Fruit fly (Drosophila melanogaster) whole organism, embryonic: Measurements from ENCODE around the gene CG10841.

Experiments
- Adf1 ChIP-seq: fragments of 200-800 bp; sonication (Bioruptor generic); IDR thresholded peaks from 2 replicates; pipeline ENCODE4 v1.3.6; 2022; ENCODE audit warnings: missing biosample characterization, missing genetic modification characterization
- Atf6 ChIP-seq: fragments of 200-800 bp; sonication (Bioruptor generic); IDR thresholded peaks from 2 replicates; pipeline ENCODE4 v1.3.6; 2022; ENCODE audit warnings: missing biosample characterization, missing genetic modification characterization
- Bteb2 ChIP-seq: fragments of 200-800 bp; sonication (Bioruptor generic); optimal IDR thresholded peaks from 2 replicates; lab custom pipeline; 2016; ENCODE audit warnings: missing biosample characterization, missing genetic modification characterization
- CG1024 ChIP-seq: fragments of 200-800 bp; sonication (Bioruptor generic); IDR thresholded peaks from 2 replicates; pipeline ENCODE4 v1.3.6; 2022; ENCODE audit warnings: missing biosample characterization, missing genetic modification characterization
- CG10565 ChIP-seq: fragments of 200-800 bp; sonication (Bioruptor generic); optimal IDR thresholded peaks from 3 replicates; lab custom pipeline; 2016; ENCODE audit warnings: missing biosample characterization, mild to moderate bottlenecking, missing genetic modification characterization
- CG11093 ChIP-seq: fragments of 200-800 bp; sonication (Bioruptor generic); IDR thresholded peaks from 3 replicates; pipeline ENCODE4 v1.3.6; 2022; ENCODE audit warnings: missing biosample characterization, missing genetic modification characterization
- CG11247 ChIP-seq: fragments of 200-800 bp; sonication (Bioruptor generic); IDR thresholded peaks from 2 replicates; pipeline ENCODE4 v1.3.6; 2022; ENCODE audit warnings: missing biosample characterization, missing genetic modification characterization
- CG11695 ChIP-seq: fragments of 200-800 bp; sonication (Bioruptor generic); IDR thresholded peaks from 3 replicates; pipeline ENCODE4 v1.3.6; 2022; ENCODE audit warnings: missing biosample characterization, missing genetic modification characterization
- CG12391 ChIP-seq: fragments of 200-800 bp; sonication (Bioruptor generic); optimal IDR thresholded peaks from 3 replicates; lab custom pipeline; 2018; ENCODE audit warnings: missing biosample characterization, mild to moderate bottlenecking, missing genetic modification characterization, moderate library complexity
- CG17328 ChIP-seq: fragments of 200-800 bp; sonication (Bioruptor generic); IDR thresholded peaks from 2 replicates; pipeline ENCODE4 v1.3.6; 2022; ENCODE audit warnings: missing biosample characterization, missing genetic modification characterization
- CG17359 ChIP-seq: fragments of 200-800 bp; sonication (Bioruptor generic); optimal IDR thresholded peaks from 3 replicates; lab custom pipeline; 2018; ENCODE audit warnings: missing biosample characterization, mild to moderate bottlenecking, missing genetic modification characterization, moderate library complexity
- CG1832 ChIP-seq: fragments of 200-800 bp; sonication (Bioruptor generic); optimal IDR thresholded peaks from 2 replicates; lab custom pipeline; 2017; ENCODE audit warnings: missing biosample characterization, mild to moderate bottlenecking, missing genetic modification characterization, inconsistent platforms
- CG18599 ChIP-seq: fragments of 200-800 bp; sonication (Bioruptor generic); optimal IDR thresholded peaks from 3 replicates; lab custom pipeline; 2017; ENCODE audit warnings: missing biosample characterization, missing genetic modification characterization, mild to moderate bottlenecking, moderate library complexity, missing genetic modification reagents
- CG2116 ChIP-seq: fragments of 200-800 bp; sonication (Bioruptor generic); optimal IDR thresholded peaks from 3 replicates; lab custom pipeline; 2018; ENCODE audit warnings: missing biosample characterization, mild to moderate bottlenecking, missing genetic modification characterization
- CG2199 ChIP-seq: fragments of 200-800 bp; sonication (Bioruptor generic); IDR thresholded peaks from 3 replicates; pipeline ENCODE4 v1.3.6; 2022; ENCODE audit warnings: missing biosample characterization, missing genetic modification characterization
- CG2875 ChIP-seq: fragments of 200-800 bp; sonication (Bioruptor generic); optimal IDR thresholded peaks from 2 replicates; lab custom pipeline; 2017; ENCODE audit warnings: missing biosample characterization, mild to moderate bottlenecking, missing genetic modification characterization, missing genetic modification reagents
- CG3163 ChIP-seq: fragments of 200-800 bp; sonication (Bioruptor generic); optimal IDR thresholded peaks from 3 replicates; lab custom pipeline; 2016; ENCODE audit warnings: missing biosample characterization, missing genetic modification characterization
- CG32532 ChIP-seq: fragments of 200-800 bp; sonication (Bioruptor generic); IDR thresholded peaks from 2 replicates; pipeline ENCODE4 v1.3.6; 2022; ENCODE audit warnings: missing biosample characterization, missing genetic modification characterization
- CG34422 ChIP-seq: fragments of 200-800 bp; sonication (Bioruptor generic); IDR thresholded peaks from 3 replicates; pipeline ENCODE4 v1.3.6; 2022; ENCODE audit warnings: missing biosample characterization, missing genetic modification characterization
- CG9797 ChIP-seq: fragments of 200-800 bp; sonication (Bioruptor generic); optimal IDR thresholded peaks from 3 replicates; lab custom pipeline; 2018; ENCODE audit warnings: missing biosample characterization, mild to moderate bottlenecking, missing genetic modification characterization
- CkIIα-i1 ChIP-seq: fragments of 200-800 bp; sonication (Bioruptor generic); IDR thresholded peaks from 2 replicates; pipeline ENCODE4 v1.3.6; 2022; ENCODE audit warnings: missing biosample characterization, missing genetic modification characterization
- Deaf1 ChIP-seq: fragments of 200-800 bp; optimal IDR thresholded peaks from 3 replicates; lab custom pipeline; 2019; ENCODE audit warnings: missing biosample characterization, mild to moderate bottlenecking, missing genetic modification characterization, moderate library complexity
- Dip2 ChIP-seq: fragments of 200-800 bp; sonication (Bioruptor generic); IDR thresholded peaks from 2 replicates; pipeline ENCODE4 v1.3.6; 2022; ENCODE audit warnings: missing biosample characterization, missing genetic modification characterization
- E2f2 ChIP-seq: fragments of 200-800 bp; sonication (Bioruptor generic); IDR thresholded peaks from 2 replicates; pipeline ENCODE4 v1.3.6; 2022; ENCODE audit warnings: missing biosample characterization, missing genetic modification characterization
- Elba2 ChIP-seq: fragments of 200-800 bp; sonication (Bioruptor generic); optimal IDR thresholded peaks from 3 replicates; lab custom pipeline; 2016; ENCODE audit warnings: missing biosample characterization, missing genetic modification characterization
- HLH4C ChIP-seq: fragments of 200-800 bp; sonication (Bioruptor generic); IDR thresholded peaks from 3 replicates; pipeline ENCODE4 v1.3.6; 2022; ENCODE audit warnings: missing biosample characterization, missing genetic modification characterization; ENCODE audit not compliant: partially characterized antibody
- HLHmδ ChIP-seq: fragments of 200-800 bp; sonication (Bioruptor generic); optimal IDR thresholded peaks from 2 replicates; lab custom pipeline; 2018; ENCODE audit warnings: missing biosample characterization, mild to moderate bottlenecking, missing genetic modification characterization, moderate library complexity
- Hr78 ChIP-seq, 2 experiments: fragments of 200-800 bp in 1 of 2; fragments of >200 bp in 1 of 2; sonication (Bioruptor generic) in 1 of 2; optimal IDR thresholded peaks; 2 replicates each; lab custom pipeline; 2017 to 2019; ENCODE audit warnings: missing biosample characterization in 2 of 2, missing genetic modification characterization in 2 of 2, mild to moderate bottlenecking in 1 of 2, moderate library complexity in 1 of 2
- Jarid2 ChIP-seq: fragments of 200-800 bp; sonication (Bioruptor generic); optimal IDR thresholded peaks from 3 replicates; lab custom pipeline; 2017; ENCODE audit warnings: mild to moderate bottlenecking, missing biosample characterization, missing genetic modification reagents, missing genetic modification characterization
- Lim3 ChIP-seq: fragments of 200-800 bp; sonication (Bioruptor generic); IDR thresholded peaks from 2 replicates; pipeline ENCODE4 v1.3.6; 2022; ENCODE audit warnings: missing biosample characterization, missing genetic modification characterization
- Nf-YA ChIP-seq: fragments of 200-800 bp; sonication (Bioruptor generic); IDR thresholded peaks from 2 replicates; pipeline ENCODE4 v1.3.6; 2022; ENCODE audit warnings: missing biosample characterization, missing genetic modification characterization
- Side ChIP-seq: fragments of 200-800 bp; sonication (Bioruptor generic); optimal IDR thresholded peaks from 2 replicates; lab custom pipeline; 2016; ENCODE audit warnings: missing biosample characterization, missing genetic modification characterization
- Spps ChIP-seq: fragments of 200-800 bp; sonication (Bioruptor generic); optimal IDR thresholded peaks from 2 replicates; lab custom pipeline; 2018; ENCODE audit warnings: missing biosample characterization, mild to moderate bottlenecking, missing genetic modification characterization
- YL-1 ChIP-seq: fragments of 200-800 bp; sonication (Bioruptor generic); optimal IDR thresholded peaks from 3 replicates; lab custom pipeline; 2017; ENCODE audit warnings: missing biosample characterization, mild to moderate bottlenecking, missing genetic modification characterization
- bowl ChIP-seq: fragments of 200-800 bp; sonication (Bioruptor generic); IDR thresholded peaks from 2 replicates; pipeline ENCODE4 v1.3.6; 2022; ENCODE audit warnings: missing biosample characterization, missing genetic modification characterization
- cato ChIP-seq: fragments of 200-800 bp; sonication (Bioruptor generic); optimal IDR thresholded peaks from 2 replicates; lab custom pipeline; 2016; ENCODE audit warnings: missing biosample characterization, missing genetic modification characterization, borderline replicate concordance
- eve ChIP-seq, 2 experiments: fragments of >200 bp; optimal IDR thresholded peaks; 2 replicates each; lab custom pipeline; 2017; ENCODE audit warnings: missing biosample characterization in 2 of 2, missing genetic modification characterization in 2 of 2
- ftz-f1 ChIP-seq: fragments of 200-800 bp; sonication (Bioruptor generic); optimal IDR thresholded peaks from 2 replicates; lab custom pipeline; 2016; ENCODE audit warnings: missing biosample characterization, missing genetic modification characterization
- gce ChIP-seq: fragments of 200-800 bp; sonication (Bioruptor generic); IDR thresholded peaks from 3 replicates; pipeline ENCODE4 v1.3.6; 2022; ENCODE audit warnings: missing biosample characterization, missing genetic modification characterization
- hkb ChIP-seq, 2 experiments: fragments of 200-800 bp in 1 of 2; fragments of >200 bp in 1 of 2; sonication (Bioruptor generic) in 1 of 2; IDR thresholded peaks in 1 of 2; optimal IDR thresholded peaks in 1 of 2; 2 replicates each; pipeline versions ENCODE4 v1.3.6 to Lab custom; 2017 to 2022; ENCODE audit warnings: missing biosample characterization in 1 of 2, missing genetic modification characterization in 1 of 2
- inv ChIP-seq: fragments of 200-800 bp; sonication (Bioruptor generic); IDR thresholded peaks from 2 replicates; pipeline ENCODE4 v1.3.6; 2022; ENCODE audit warnings: missing biosample characterization, missing genetic modification characterization; ENCODE audit not compliant: partially characterized antibody
- jing ChIP-seq: fragments of 200-800 bp; sonication (Bioruptor generic); optimal IDR thresholded peaks from 2 replicates; lab custom pipeline; 2018; ENCODE audit warnings: missing biosample characterization, mild to moderate bottlenecking, missing genetic modification characterization
- kay ChIP-seq: fragments of 200-800 bp; sonication (Bioruptor generic); optimal IDR thresholded peaks from 2 replicates; lab custom pipeline; 2016; ENCODE audit warnings: missing biosample characterization, missing genetic modification characterization
- mam ChIP-seq: fragments of 200-800 bp; sonication (Bioruptor generic); optimal IDR thresholded peaks from 3 replicates; lab custom pipeline; 2016; ENCODE audit warnings: missing biosample characterization, missing genetic modification characterization
- pnt ChIP-seq: fragments of 200-800 bp; sonication (Bioruptor generic); optimal IDR thresholded peaks from 3 replicates; lab custom pipeline; 2016; ENCODE audit warnings: missing biosample characterization, missing genetic modification characterization
- pros ChIP-seq: fragments of 200-800 bp; sonication (Bioruptor generic); optimal IDR thresholded peaks from 3 replicates; lab custom pipeline; 2019; ENCODE audit warnings: missing biosample characterization, mild to moderate bottlenecking, missing genetic modification characterization, moderate library complexity
- run ChIP-seq: fragments of 200-800 bp; sonication (Bioruptor generic); optimal IDR thresholded peaks from 3 replicates; lab custom pipeline; 2018; ENCODE audit warnings: missing biosample characterization, mild to moderate bottlenecking, missing genetic modification characterization
- sens ChIP-seq: fragments of 200-800 bp; sonication (Bioruptor generic); peaks from one replicate; lab custom pipeline; 2016; ENCODE audit warnings: missing biosample characterization, missing genetic modification characterization
- sens-2 ChIP-seq: fragments of 200-800 bp; sonication (Bioruptor generic); IDR thresholded peaks from 2 replicates; pipeline ENCODE4 v1.3.6; 2022; ENCODE audit warnings: missing biosample characterization, missing genetic modification characterization
- shn ChIP-seq: fragments of 200-800 bp; sonication (Bioruptor generic); optimal IDR thresholded peaks from 3 replicates; lab custom pipeline; 2016; ENCODE audit warnings: missing biosample characterization, missing genetic modification characterization
- sqz ChIP-seq: fragments of 200-800 bp; sonication (Bioruptor generic); optimal IDR thresholded peaks from 3 replicates; lab custom pipeline; 2018; ENCODE audit warnings: missing biosample characterization, mild to moderate bottlenecking, missing genetic modification characterization
- sug ChIP-seq: fragments of 200-800 bp; optimal IDR thresholded peaks from 2 replicates; lab custom pipeline; 2019; ENCODE audit warnings: missing biosample characterization, mild to moderate bottlenecking, missing genetic modification characterization, moderate library complexity
- yki ChIP-seq: fragments of >200 bp; optimal IDR thresholded peaks from 3 replicates; lab custom pipeline; 2018

Gene CG10841

DNA sequence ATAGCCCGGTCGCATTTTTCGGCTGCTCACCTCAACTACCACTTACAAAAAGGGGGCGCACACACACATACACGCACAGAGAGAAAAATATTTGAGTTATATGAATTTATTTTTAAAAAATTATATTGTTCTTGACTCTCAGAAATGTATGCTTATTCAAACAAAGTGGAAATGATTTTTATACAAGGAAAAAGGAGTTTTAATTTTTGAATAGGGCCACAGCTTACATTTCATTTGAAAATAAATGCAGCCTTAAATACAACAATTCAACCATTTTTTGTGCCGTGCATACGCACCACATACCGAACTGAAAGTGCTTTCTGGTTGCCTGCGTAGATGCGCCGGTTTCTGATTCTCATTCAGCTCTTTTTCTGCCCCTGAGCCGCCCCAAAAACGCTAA lies 31.2 kb upstream of the CG10841 start (continued):
- TF ChIP-seq Spps (tag; lab: Kevin White, UChicago) (no peak), CG10565 (GFP tag; lab: Kevin White, UChicago) (no peak), HLH4C (GFP tag; lab: Robert Waterston, UW) (no peak), Lim3 (GFP tag; lab: Robert Waterston, UW) (no peak), CkIIα-i1 (GFP tag; lab: Robert Waterston, UW) (no peak), CG3163 (GFP tag; lab: Kevin White, UChicago) (no peak), Jarid2 (GFP tag; lab: Kevin White, UChicago) (no peak), kay (no peak), hkb (optimal IDR thresholded peaks at IDR 0.05; lab: Kevin White, UChicago) (no peak), hkb (GFP tag; IDR thresholded peaks at IDR 0.05; lab: Robert Waterston, UW) (peak; percentile 57), CG1832 (GFP tag; lab: Kevin White, UChicago) (no peak), pros (GFP tag; lab: Kevin White, UChicago) (no peak), E2f2 (GFP tag; lab: Robert Waterston, UW) (no peak), sug (tag; lab: Kevin White, UChicago) (no peak), CG11247 (GFP tag; lab: Robert Waterston, UW) (no peak), HLHmδ (GFP tag; lab: Kevin White, UChicago) (no peak), eve (GFP tag; optimal IDR thresholded peaks at IDR 0.05; lab: Kevin White, UChicago) (no peak), YL-1 (GFP tag; lab: Kevin White, UChicago) (no peak), Side (GFP tag; lab: Kevin White, UChicago) (no peak), Dip2 (GFP tag; lab: Robert Waterston, UW) (no peak), sqz (GFP tag; lab: Kevin White, UChicago) (no peak), CG17359 (tag; lab: Kevin White, UChicago) (peak; percentile 18), CG11695 (GFP tag; lab: Robert Waterston, UW) (no peak), Adf1 (GFP tag; lab: Robert Waterston, UW) (no peak), CG2875 (GFP tag; lab: Kevin White, UChicago) (no peak), ftz-f1 (GFP tag; lab: Kevin White, UChicago) (no peak), Nf-YA (GFP tag; lab: Robert Waterston, UW) (no peak), CG2199 (GFP tag; lab: Robert Waterston, UW) (no peak), CG12391 (tag; lab: Kevin White, UChicago) (peak; percentile 32), Deaf1 (peak; percentile 5), sens (GFP tag; lab: Kevin White, UChicago) (peak; percentile 48), jing (GFP tag; lab: Kevin White, UChicago) (no peak), CG17328 (GFP tag; lab: Robert Waterston, UW) (no peak), Hr78 (GFP tag; optimal IDR thresholded peaks at IDR 0.05; lab: Kevin White, UChicago) (no peak), mam (GFP tag; lab: Kevin White, UChicago) (peak; percentile 2), CG18599 (GFP tag; lab: Kevin White, UChicago) (peak; percentile 65), Atf6 (no peak), inv (GFP tag; lab: Robert Waterston, UW) (no peak), sens-2 (GFP tag; lab: Robert Waterston, UW) (no peak), Elba2 (GFP tag; lab: Kevin White, UChicago) (no peak), Bteb2 (no peak), bowl (GFP tag; lab: Robert Waterston, UW) (no peak), CG2116 (GFP tag; lab: Kevin White, UChicago) (no peak), gce (no peak), pnt (GFP tag; lab: Kevin White, UChicago) (no peak), CG1024 (GFP tag; lab: Robert Waterston, UW) (no peak), CG32532 (GFP tag; lab: Robert Waterston, UW) (no peak), CG34422 (GFP tag; lab: Robert Waterston, UW) (no peak), CG9797 (GFP tag; lab: Kevin White, UChicago) (no peak), run (tag; lab: Kevin White, UChicago) (no peak), yki (lab: Kevin White, UChicago) (no peak), CG11093 (GFP tag; lab: Robert Waterston, UW) (no peak), cato (no peak), shn (GFP tag; lab: Kevin White, UChicago) (no peak)
